Worm (Caenorhabditis elegans) whole organism, L4 larva: ENCODE data around the gene cee-1.

Source experiments
- D1046.2 ChIP-seq: fragments of 200-800 bp; sonication (Bioruptor generic); IDR thresholded peaks from 2 replicates; pipeline ENCODE4 v1.3.6; 2022; ENCODE audit warnings: missing genetic modification characterization, missing compliant biosample characterization
- F10B5.3 ChIP-seq: sonication (generic microtip); optimal IDR thresholded peaks from 2 replicates; lab custom pipeline; 2016; ENCODE audit warnings: mild to moderate bottlenecking, missing genetic modification characterization, missing compliant biosample characterization
- F26F4.8 ChIP-seq: fragments of 200-800 bp; sonication (Bioruptor generic); conservative IDR thresholded peaks from 2 replicates; pipeline ENCODE4 v1.3.6; 2022; ENCODE audit warnings: missing genetic modification characterization, missing compliant biosample characterization
- F37D6.2 ChIP-seq: sonication (generic microtip); optimal IDR thresholded peaks from 2 replicates; lab custom pipeline; 2016; ENCODE audit warnings: mild to moderate bottlenecking, missing genetic modification characterization, missing compliant biosample characterization
- F49E8.2 ChIP-seq: sonication (generic microtip); optimal IDR thresholded peaks from 2 replicates; lab custom pipeline; 2016; ENCODE audit warnings: missing compliant biosample characterization, mild to moderate bottlenecking, missing genetic modification characterization, borderline replicate concordance
- Y5F2A.4 ChIP-seq: fragments of 200-800 bp; sonication (Bioruptor generic); optimal IDR thresholded peaks from 2 replicates; lab custom pipeline; 2018; ENCODE audit warnings: mild to moderate bottlenecking, missing genetic modification characterization, missing compliant biosample characterization
- Y75B8A.6 ChIP-seq: fragments of 200-800 bp; sonication (Bioruptor generic); IDR thresholded peaks from 2 replicates; pipeline ENCODE4 v1.3.6; 2022; ENCODE audit warnings: missing genetic modification reagents, missing genetic modification characterization, missing compliant biosample characterization
- ZK337.2 ChIP-seq: fragments of 200-800 bp; sonication (Bioruptor generic); IDR thresholded peaks from 2 replicates; pipeline ENCODE4 v1.3.6; 2022; ENCODE audit warnings: missing genetic modification reagents, missing genetic modification characterization, missing compliant biosample characterization
- ZK546.5 ChIP-seq, 2 experiments: sonication (generic microtip); optimal IDR thresholded peaks; 2 replicates each; lab custom pipeline; 2017; ENCODE audit warnings: missing biosample characterization in 2 of 2, missing genetic modification characterization in 2 of 2
- aha-1 ChIP-seq: fragments of 150-350 bp; peaks from one replicate; lab custom pipeline; 2014; ENCODE audit warnings: missing biosample characterization, missing genetic modification characterization
- attf-4 ChIP-seq: sonication (generic microtip); optimal IDR thresholded peaks from 3 replicates; lab custom pipeline; 2017; ENCODE audit warnings: missing biosample characterization, missing genetic modification characterization
- ceh-28 ChIP-seq: fragments of 150-350 bp; optimal IDR thresholded peaks from 2 replicates; lab custom pipeline; 2014; ENCODE audit warnings: missing biosample characterization, missing genetic modification reagents, missing genetic modification characterization
- ceh-32 ChIP-seq: sonication (generic microtip); optimal IDR thresholded peaks from 2 replicates; lab custom pipeline; 2016; ENCODE audit warnings: mild to moderate bottlenecking, missing genetic modification characterization, missing compliant biosample characterization; ENCODE audit not compliant: poor library complexity
- ceh-82 ChIP-seq: sonication (generic microtip); optimal IDR thresholded peaks from 2 replicates; lab custom pipeline; 2017; ENCODE audit warnings: missing biosample characterization, missing genetic modification characterization
- ces-1 ChIP-seq: fragments of 150-350 bp; sonication (generic microtip); optimal IDR thresholded peaks from 4 replicates; lab custom pipeline; 2014; ENCODE audit warnings: missing biosample characterization, missing genetic modification reagents, missing genetic modification characterization
- daf-12 ChIP-seq: fragments of 150-350 bp; optimal IDR thresholded peaks from 2 replicates; lab custom pipeline; 2014; ENCODE audit warnings: missing biosample characterization, missing genetic modification reagents, missing genetic modification characterization
- daf-16 ChIP-seq, 3 experiments: sonication (generic microtip); optimal IDR thresholded peaks; 2 replicates each; lab custom pipeline; 2016 to 2017; ENCODE audit warnings: missing genetic modification characterization in 3 of 3, missing genetic modification reagents in 3 of 3, mild to moderate bottlenecking in 2 of 3, missing compliant biosample characterization in 2 of 3, missing biosample characterization in 1 of 3, moderate library complexity in 1 of 3
- daf-19 ChIP-seq: fragments of 200-800 bp; sonication (Bioruptor generic); conservative IDR thresholded peaks from 2 replicates; pipeline ENCODE4 v1.3.6; 2022; ENCODE audit warnings: missing genetic modification characterization, missing compliant biosample characterization
- dmd-6 ChIP-seq: fragments of 200-800 bp; sonication (Bioruptor generic); IDR thresholded peaks from 2 replicates; pipeline ENCODE4 v1.3.6; 2022; ENCODE audit warnings: missing genetic modification reagents, missing genetic modification characterization, missing compliant biosample characterization
- dpl-1 ChIP-seq: fragments of 150-350 bp; optimal IDR thresholded peaks from 2 replicates; lab custom pipeline; 2014; ENCODE audit warnings: missing biosample characterization, missing genetic modification reagents, missing genetic modification characterization
- duxl-1 ChIP-seq: sonication (generic microtip); optimal IDR thresholded peaks from 2 replicates; lab custom pipeline; 2016; ENCODE audit warnings: mild to moderate bottlenecking, missing genetic modification characterization, moderate library complexity, missing compliant biosample characterization; ENCODE audit not compliant: poor library complexity
- dve-1 ChIP-seq: sonication (generic microtip); optimal IDR thresholded peaks from 2 replicates; lab custom pipeline; 2017; ENCODE audit warnings: antibody characterized with exemption, mild to moderate bottlenecking, missing genetic modification characterization, missing compliant biosample characterization; ENCODE audit not compliant: insufficient read depth
- egl-27 ChIP-seq: sonication (generic microtip); optimal IDR thresholded peaks from 3 replicates; lab custom pipeline; 2017; ENCODE audit warnings: missing biosample characterization, missing genetic modification reagents, missing genetic modification characterization
- fkh-10 ChIP-seq: fragments of 150-350 bp; optimal IDR thresholded peaks from 2 replicates; lab custom pipeline; 2014; ENCODE audit warnings: missing biosample characterization, missing genetic modification reagents, missing genetic modification characterization
- gei-8 ChIP-seq: fragments of 200-800 bp; sonication (Bioruptor generic); optimal IDR thresholded peaks from 2 replicates; lab custom pipeline; 2018; ENCODE audit warnings: mild to moderate bottlenecking, missing genetic modification characterization, missing compliant biosample characterization
- hlh-30 ChIP-seq: sonication (generic microtip); optimal IDR thresholded peaks from 2 replicates; lab custom pipeline; 2017; ENCODE audit warnings: antibody characterized with exemption, mild to moderate bottlenecking, missing genetic modification characterization, missing compliant biosample characterization; ENCODE audit not compliant: insufficient read depth
- lin-1 ChIP-seq: fragments of 200-800 bp; sonication (Bioruptor generic); IDR thresholded peaks from 2 replicates; pipeline ENCODE4 v1.3.6; 2022; ENCODE audit warnings: missing genetic modification reagents, missing genetic modification characterization, missing compliant biosample characterization
- lin-29 ChIP-seq: fragments of 200-800 bp; sonication (Bioruptor generic); IDR thresholded peaks from 2 replicates; pipeline ENCODE4 v1.3.6; 2022; ENCODE audit warnings: missing genetic modification reagents, missing genetic modification characterization, missing compliant biosample characterization
- lin-38 ChIP-seq: fragments of 200-800 bp; sonication (Bioruptor generic); IDR thresholded peaks from 2 replicates; pipeline ENCODE4 v1.3.6; 2022; ENCODE audit warnings: missing genetic modification reagents, missing genetic modification characterization, missing compliant biosample characterization
- mes-2 ChIP-seq: sonication (generic microtip); optimal IDR thresholded peaks from 2 replicates; lab custom pipeline; 2016; ENCODE audit warnings: missing genotype, mild to moderate bottlenecking, missing genetic modification characterization, missing compliant biosample characterization; ENCODE audit not compliant: poor library complexity, severe bottlenecking
- mxl-2 ChIP-seq: fragments of 200-800 bp; sonication (Bioruptor generic); conservative IDR thresholded peaks from 2 replicates; pipeline ENCODE4 v1.3.6; 2022; ENCODE audit warnings: missing genetic modification reagents, missing genetic modification characterization, missing compliant biosample characterization
- mxl-3 ChIP-seq: fragments of 200-800 bp; sonication (Bioruptor generic); optimal IDR thresholded peaks from 2 replicates; lab custom pipeline; 2018; ENCODE audit warnings: mild to moderate bottlenecking, missing genetic modification characterization, missing compliant biosample characterization
- nhr-10 ChIP-seq: fragments of 150-350 bp; optimal IDR thresholded peaks from 2 replicates; lab custom pipeline; 2014; ENCODE audit warnings: missing biosample characterization, missing genetic modification characterization
- nhr-102 ChIP-seq: sonication (generic microtip); optimal IDR thresholded peaks from 2 replicates; lab custom pipeline; 2016; ENCODE audit warnings: mild to moderate bottlenecking, missing genetic modification characterization, moderate library complexity, missing compliant biosample characterization
- nhr-237 ChIP-seq: sonication (generic microtip); optimal IDR thresholded peaks from 2 replicates; lab custom pipeline; 2017; ENCODE audit warnings: missing biosample characterization, missing genetic modification characterization
- nhr-41 ChIP-seq: fragments of 200-800 bp; sonication (Bioruptor generic); IDR thresholded peaks from 2 replicates; pipeline ENCODE4 v1.3.6; 2022; ENCODE audit warnings: missing genetic modification reagents, missing genetic modification characterization, missing compliant biosample characterization
- nhr-42 ChIP-seq: fragments of 200-800 bp; sonication (Bioruptor generic); IDR thresholded peaks from 2 replicates; pipeline ENCODE4 v1.3.6; 2022; ENCODE audit warnings: missing genetic modification characterization, missing compliant biosample characterization
- nhr-48 ChIP-seq: sonication (generic microtip); optimal IDR thresholded peaks from 2 replicates; lab custom pipeline; 2016; ENCODE audit warnings: mild to moderate bottlenecking, missing genetic modification characterization, missing compliant biosample characterization
- nhr-6 ChIP-seq: fragments of 150-350 bp; optimal IDR thresholded peaks from 2 replicates; lab custom pipeline; 2014; ENCODE audit warnings: missing biosample characterization, missing genetic modification characterization
- nhr-76 ChIP-seq: fragments of 150-350 bp; optimal IDR thresholded peaks from 2 replicates; lab custom pipeline; 2014; ENCODE audit warnings: missing biosample characterization, missing genetic modification characterization
- nhr-77 ChIP-seq: fragments of 150-350 bp; optimal IDR thresholded peaks from 2 replicates; lab custom pipeline; 2014; ENCODE audit warnings: missing biosample characterization, missing genetic modification characterization
- pha-4 ChIP-seq, 2 experiments: fragments of 150-350 bp in 1 of 2; fragments of 200-800 bp in 1 of 2; sonication (Bioruptor generic) in 1 of 2; IDR thresholded peaks in 1 of 2; optimal IDR thresholded peaks in 1 of 2; 2 replicates each; pipeline versions ENCODE4 v1.3.6 to Lab custom; 2014 to 2022; ENCODE audit warnings: missing genetic modification characterization in 2 of 2, missing genetic modification reagents in 2 of 2, missing biosample characterization in 1 of 2, missing compliant biosample characterization in 1 of 2
- php-3 ChIP-seq: fragments of 200-800 bp; sonication (Bioruptor generic); IDR thresholded peaks from 2 replicates; pipeline ENCODE4 v1.3.6; 2022; ENCODE audit warnings: missing genetic modification reagents, missing genetic modification characterization, missing compliant biosample characterization
- sdz-12 ChIP-seq: fragments of 200-800 bp; sonication (Bioruptor generic); optimal IDR thresholded peaks from 2 replicates; lab custom pipeline; 2018; ENCODE audit warnings: mild to moderate bottlenecking, missing genetic modification characterization, missing compliant biosample characterization
- set-16 ChIP-seq: fragments of 200-800 bp; sonication (Bioruptor generic); IDR thresholded peaks from 2 replicates; pipeline ENCODE4 v1.3.6; 2022; ENCODE audit warnings: missing genetic modification reagents, missing genetic modification characterization, missing compliant biosample characterization
- skn-1 ChIP-seq: fragments of 150-350 bp; optimal IDR thresholded peaks from 2 replicates; lab custom pipeline; 2014; ENCODE audit warnings: missing biosample characterization, missing genetic modification characterization
- spr-3 ChIP-seq: fragments of 200-800 bp; sonication (Bioruptor generic); optimal IDR thresholded peaks from 2 replicates; lab custom pipeline; 2018; ENCODE audit warnings: mild to moderate bottlenecking, missing genetic modification characterization, missing compliant biosample characterization
- vab-7 ChIP-seq: fragments of 200-800 bp; sonication (Bioruptor generic); IDR thresholded peaks from 2 replicates; pipeline ENCODE4 v1.3.6; 2022; ENCODE audit warnings: missing genetic modification reagents, missing genetic modification characterization, missing compliant biosample characterization
- zag-1 ChIP-seq: fragments of 150-350 bp; optimal IDR thresholded peaks from 2 replicates; lab custom pipeline; 2014; ENCODE audit warnings: missing biosample characterization, missing genetic modification characterization
- zip-2 ChIP-seq: fragments of 150-350 bp; optimal IDR thresholded peaks from 2 replicates; lab custom pipeline; 2014; ENCODE audit warnings: missing biosample characterization, missing genetic modification characterization
- ztf-7 ChIP-seq: fragments of 150-350 bp; optimal IDR thresholded peaks from 2 replicates; lab custom pipeline; 2014; ENCODE audit warnings: missing biosample characterization, missing genetic modification characterization

Gene cee-1

DNA sequence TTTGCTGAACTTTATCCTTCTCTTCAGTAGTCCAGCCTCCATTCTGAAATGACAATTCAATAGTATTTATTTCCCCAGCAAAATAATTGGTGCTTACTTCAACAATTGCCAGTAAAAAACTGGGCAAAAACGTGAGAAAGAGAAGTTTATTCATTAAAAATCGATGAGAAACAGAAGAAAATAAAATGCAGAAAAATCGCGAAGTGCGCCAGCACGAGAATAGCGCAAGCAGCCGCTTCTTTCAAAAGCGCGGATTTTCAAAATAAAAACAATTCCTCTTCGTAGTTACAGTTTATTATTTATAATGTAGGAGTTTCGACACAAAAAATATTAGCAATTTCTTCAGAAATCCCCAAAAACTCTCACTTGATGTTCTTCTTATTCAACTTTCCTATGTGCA is 50.4 kb downstream of the cee-1 start, which contains the start of gene C27F2.9:
Gene C27F2.9, minus strand, starts transcription at position 159 of the 400 bp plus-strand sequence.
- peak in 1 of 2 experiments; percentile 62 for TF ChIP-seq daf-16 (GFP tag; optimal IDR thresholded peaks at IDR 0.05; lab: Kevin White, UChicago)
- TF ChIP-seq daf-16 (tag; optimal IDR thresholded peaks at IDR 0.05; lab: Kevin White, UChicago) = peak; percentile 75
- no peak for TF ChIP-seq Y75B8A.6 (GFP tag; lab: Robert Waterston, UW)
- no peak for TF ChIP-seq D1046.2
- TF ChIP-seq nhr-237 (tag; lab: Kevin White, UChicago) = no peak
- peak; percentile 56 for TF ChIP-seq F10B5.3 (tag; lab: Kevin White, UChicago)
- no peak for TF ChIP-seq set-16
- no peak for TF ChIP-seq daf-12 (tag; lab: Kevin White, UChicago)
- TF ChIP-seq nhr-6 (tag; lab: Kevin White, UChicago) = peak; percentile 82
- TF ChIP-seq dpl-1 (GFP tag; lab: Kevin White, UChicago) = peak; percentile 99
- TF ChIP-seq dmd-6 = peak; percentile 67
- TF ChIP-seq lin-29 (GFP tag; lab: Robert Waterston, UW) = no peak
- TF ChIP-seq attf-4 (tag; lab: Kevin White, UChicago) = no peak
- peak; percentile 85 for TF ChIP-seq nhr-102 (tag; lab: Kevin White, UChicago)
- TF ChIP-seq nhr-41 (GFP tag; lab: Robert Waterston, UW) = no peak
- peak; percentile 88 for TF ChIP-seq nhr-42 (GFP tag; lab: Robert Waterston, UW)
- TF ChIP-seq ceh-28 (tag; lab: Kevin White, UChicago) = no peak
- TF ChIP-seq aha-1 (tag; lab: Kevin White, UChicago) = no peak
- TF ChIP-seq ZK337.2 (GFP tag; lab: Robert Waterston, UW) = no peak
- TF ChIP-seq lin-38 (GFP tag; lab: Robert Waterston, UW) = peak; percentile 89
- no peak for TF ChIP-seq ceh-82 (tag; lab: Kevin White, UChicago)
- no peak for TF ChIP-seq mxl-3 (GFP tag; lab: Kevin White, UChicago)
- TF ChIP-seq egl-27 (tag; lab: Kevin White, UChicago) = no peak
- no peak for TF ChIP-seq F26F4.8
- no peak for TF ChIP-seq sdz-12 (GFP tag; lab: Kevin White, UChicago)
- TF ChIP-seq dve-1 = peak; percentile 82
- TF ChIP-seq zip-2 = peak; percentile 31
- no peak for TF ChIP-seq spr-3 (GFP tag; lab: Kevin White, UChicago)
- peak; percentile 68 for TF ChIP-seq F37D6.2 (tag; lab: Kevin White, UChicago)
- no peak for TF ChIP-seq daf-19
- no peak for TF ChIP-seq ceh-32 (tag; lab: Kevin White, UChicago)
- TF ChIP-seq ZK546.5 (tag; optimal IDR thresholded peaks at IDR 0.05; lab: Kevin White, UChicago) = no peak
- no peak for TF ChIP-seq skn-1
- no peak for TF ChIP-seq php-3 (GFP tag; lab: Robert Waterston, UW)
- TF ChIP-seq Y5F2A.4 (GFP tag; lab: Kevin White, UChicago) = no peak
- TF ChIP-seq pha-4 (GFP tag; IDR thresholded peaks at IDR 0.05; lab: Robert Waterston, UW) = peak; percentile 85
- TF ChIP-seq pha-4 (tag; optimal IDR thresholded peaks at IDR 0.05; lab: Kevin White, UChicago) = peak; percentile 86
- no peak for TF ChIP-seq nhr-10
- TF ChIP-seq vab-7 = no peak
- TF ChIP-seq duxl-1 (tag; lab: Kevin White, UChicago) = peak; percentile 82
- TF ChIP-seq mes-2 (tag; lab: Kevin White, UChicago) = peak; percentile 95
- TF ChIP-seq F49E8.2 (tag; lab: Kevin White, UChicago) = peak; percentile 19
- no peak for TF ChIP-seq zag-1 (tag; lab: Kevin White, UChicago)
- no peak for TF ChIP-seq gei-8 (GFP tag; lab: Kevin White, UChicago)
- TF ChIP-seq nhr-48 (tag; lab: Kevin White, UChicago) = peak; percentile 54
- peak; percentile 52 for TF ChIP-seq nhr-77
- no peak for TF ChIP-seq lin-1 (GFP tag; lab: Robert Waterston, UW)
- no peak for TF ChIP-seq ces-1 (GFP tag; lab: Kevin White, UChicago)
- peak; percentile 43 for TF ChIP-seq ztf-7 (tag; lab: Kevin White, UChicago)
- TF ChIP-seq fkh-10 (GFP tag; lab: Kevin White, UChicago) = peak; percentile 57
- peak; percentile 73 for TF ChIP-seq hlh-30
- TF ChIP-seq nhr-76 (tag; lab: Kevin White, UChicago) = no peak
- no peak for TF ChIP-seq mxl-2 (GFP tag; lab: Robert Waterston, UW)
